Fruit fly (Drosophila melanogaster): ENCODE data around the gene CG33322.

Gene CG33322

dm6 chr2L:20822489-20823195, 6.6 kb upstream of the CG33322 start, which contains the start of gene CG9331:
TSS of gene CG9331 (plus strand) at chr2L:20822828.
- TF ChIP-seq CG9932 (GFP tag; IDR thresholded peaks at IDR 0.05), result peak; percentile 20; the same call in 1 of the 2 replicates
- TF ChIP-seq CG9797 (GFP tag; optimal IDR thresholded peaks at IDR 0.05), result no peak
- TF ChIP-seq CG15696 (tag; optimal IDR thresholded peaks at IDR 0.05), result peak; percentile 9
- TF ChIP-seq otp (GFP tag; IDR thresholded peaks at IDR 0.05), result 0 out of 3 replicates have a peak, but pooled peaks have one; percentile 30
- no peak for TF ChIP-seq CG17612 (GFP tag; IDR thresholded peaks at IDR 0.05)
- no peak for TF ChIP-seq zfh2 (GFP tag; optimal IDR thresholded peaks at IDR 0.05)
- TF ChIP-seq CG31365 (tag; optimal IDR thresholded peaks at IDR 0.05), result no peak
- peak; percentile 38 for TF ChIP-seq unc-4 (GFP tag; IDR thresholded peaks at IDR 0.05; ENCODE audit: partially characterized antibody)
- no peak for TF ChIP-seq sima (GFP tag; optimal IDR thresholded peaks at IDR 0.05)
- TF ChIP-seq CG7786 (GFP tag; optimal IDR thresholded peaks at IDR 0.05), result no peak
- TF ChIP-seq ato (GFP tag; IDR thresholded peaks at IDR 0.05; ENCODE audit: partially characterized antibody), result peak; percentile 59; the same call in 1 of the 2 replicates
- no peak for TF ChIP-seq CG32772 (GFP tag; IDR thresholded peaks at IDR 0.05)
- 0 out of 2 replicates have a peak, but pooled peaks have one; percentile 45 for TF ChIP-seq sob (GFP tag; IDR thresholded peaks at IDR 0.05)
- no peak for TF ChIP-seq CG2202 (tag; optimal IDR thresholded peaks at IDR 0.05)
- no peak for TF ChIP-seq luna (GFP tag; optimal IDR thresholded peaks at IDR 0.05)
- no peak for TF ChIP-seq CG3838 (GFP tag; optimal IDR thresholded peaks at IDR 0.05)
- no peak for TF ChIP-seq disco-r (GFP tag; optimal IDR thresholded peaks at IDR 0.05)
- TF ChIP-seq schlank (tag; optimal IDR thresholded peaks at IDR 0.05), result no peak
- TF ChIP-seq CG12155 (GFP tag; optimal IDR thresholded peaks at IDR 0.05), result no peak
- peak; percentile 58; the same call in 1 of the 3 replicates for TF ChIP-seq CG6175 (GFP tag; IDR thresholded peaks at IDR 0.05)
- TF ChIP-seq Optix (GFP tag; IDR thresholded peaks at IDR 0.05), result no peak
- TF ChIP-seq CG9609 (GFP tag; optimal IDR thresholded peaks at IDR 0.05), result no peak
- no peak for TF ChIP-seq Gsc (GFP tag; IDR thresholded peaks at IDR 0.05)
- TF ChIP-seq run (tag; optimal IDR thresholded peaks at IDR 0.05), result peak; percentile 88
- TF ChIP-seq TFAM (GFP tag; optimal IDR thresholded peaks at IDR 0.05), result no peak
- no peak for TF ChIP-seq Camta (GFP tag; optimal IDR thresholded peaks at IDR 0.05)
- TF ChIP-seq CG18476 (GFP tag; optimal IDR thresholded peaks at IDR 0.05), result peak; percentile 93
- no peak for TF ChIP-seq CG10431 (GFP tag; optimal IDR thresholded peaks at IDR 0.05)
- TF ChIP-seq fru (optimal IDR thresholded peaks at IDR 0.05), result no peak
- peak; percentile 70 for TF ChIP-seq crol (GFP tag; IDR thresholded peaks at IDR 0.05)
- no peak for TF ChIP-seq MESR4 (GFP tag; optimal IDR thresholded peaks at IDR 0.05)
- no peak for TF ChIP-seq CG12391 (tag; optimal IDR thresholded peaks at IDR 0.05)
- TF ChIP-seq salm (tag; optimal IDR thresholded peaks at IDR 0.05), result no peak
- TF ChIP-seq Aef1 (GFP tag; IDR thresholded peaks at IDR 0.05), result 0 out of 3 replicates have a peak, but pooled peaks have one; percentile 28
- TF ChIP-seq al (GFP tag; IDR thresholded peaks at IDR 0.05), result no peak
- no peak for TF ChIP-seq Chrac-16 (GFP tag; optimal IDR thresholded peaks at IDR 0.05)
- no peak for TF ChIP-seq CG30403 (GFP tag; optimal IDR thresholded peaks at IDR 0.05)
- TF ChIP-seq CG9817 (tag; optimal IDR thresholded peaks at IDR 0.05), result no peak
- no peak for TF ChIP-seq slou (GFP tag; optimal IDR thresholded peaks at IDR 0.05)
- no peak for TF ChIP-seq Max (GFP tag; optimal IDR thresholded peaks at IDR 0.05)
- peak; percentile 58 for TF ChIP-seq CG15479 (GFP tag; optimal IDR thresholded peaks at IDR 0.05)
- no peak for TF ChIP-seq ap (GFP tag; IDR thresholded peaks at IDR 0.05)
- TF ChIP-seq CG11247 (GFP tag; IDR thresholded peaks at IDR 0.05), result no peak
- TF ChIP-seq grn (GFP tag; optimal IDR thresholded peaks at IDR 0.05), result peak; percentile 54
- TF ChIP-seq Scr (GFP tag; IDR thresholded peaks at IDR 0.05; ENCODE audit: partially characterized antibody), result peak; percentile 43
- TF ChIP-seq Oaz (GFP tag; IDR thresholded peaks at IDR 0.05), result no peak
- TF ChIP-seq CG12942 (GFP tag; optimal IDR thresholded peaks at IDR 0.05), result no peak
- no peak for TF ChIP-seq knrl (GFP tag; IDR thresholded peaks at IDR 0.05; ENCODE audit: partially characterized antibody)
- TF ChIP-seq CG17186 (GFP tag; optimal IDR thresholded peaks at IDR 0.05), result no peak
- peak; percentile 36; the same call in 1 of the 2 replicates for TF ChIP-seq vvl (GFP tag; IDR thresholded peaks at IDR 0.05)
- TF ChIP-seq Hr51 (GFP tag; optimal IDR thresholded peaks at IDR 0.05), result no peak

Data from whole organism, embryonic.